Fruit fly (Drosophila melanogaster) whole organism, embryonic: ENCODE data around the gene CG34429.
A peak's percentile ranks its signal among the peaks of the same experiment; 100 is the strongest.

ENCODE experiments used
- B-H1 ChIP-seq: fragments of 200-800 bp; sonication (Bioruptor generic); IDR thresholded peaks from 3 replicates; pipeline ENCODE4 v1.3.6; 2022; ENCODE audit warnings: missing biosample characterization, missing genetic modification characterization
- CG1024 ChIP-seq: fragments of 200-800 bp; sonication (Bioruptor generic); IDR thresholded peaks from 2 replicates; pipeline ENCODE4 v1.3.6; 2022; ENCODE audit warnings: missing biosample characterization, missing genetic modification characterization
- CG10462 ChIP-seq: fragments of 200-800 bp; sonication (Bioruptor generic); optimal IDR thresholded peaks from 2 replicates; lab custom pipeline; 2016; ENCODE audit warnings: missing biosample characterization, missing genetic modification characterization
- CG11247 ChIP-seq: fragments of 200-800 bp; sonication (Bioruptor generic); IDR thresholded peaks from 2 replicates; pipeline ENCODE4 v1.3.6; 2022; ENCODE audit warnings: missing biosample characterization, missing genetic modification characterization
- CG11695 ChIP-seq: fragments of 200-800 bp; sonication (Bioruptor generic); IDR thresholded peaks from 3 replicates; pipeline ENCODE4 v1.3.6; 2022; ENCODE audit warnings: missing biosample characterization, missing genetic modification characterization
- CG13424 ChIP-seq: fragments of 200-800 bp; sonication (Bioruptor generic); optimal IDR thresholded peaks from 2 replicates; lab custom pipeline; 2019; ENCODE audit warnings: missing biosample characterization, mild to moderate bottlenecking, missing genetic modification characterization, moderate library complexity
- CG15479 ChIP-seq: fragments of 200-800 bp; sonication (Bioruptor generic); optimal IDR thresholded peaks from 3 replicates; lab custom pipeline; 2019; ENCODE audit warnings: missing biosample characterization, mild to moderate bottlenecking, missing genetic modification characterization, moderate library complexity
- CG2116 ChIP-seq: fragments of 200-800 bp; sonication (Bioruptor generic); optimal IDR thresholded peaks from 3 replicates; lab custom pipeline; 2018; ENCODE audit warnings: missing biosample characterization, mild to moderate bottlenecking, missing genetic modification characterization
- CG2199 ChIP-seq: fragments of 200-800 bp; sonication (Bioruptor generic); IDR thresholded peaks from 3 replicates; pipeline ENCODE4 v1.3.6; 2022; ENCODE audit warnings: missing biosample characterization, missing genetic modification characterization
- CG2678 ChIP-seq: fragments of 200-800 bp; sonication (Bioruptor generic); optimal IDR thresholded peaks from 3 replicates; lab custom pipeline; 2019; ENCODE audit warnings: missing biosample characterization, mild to moderate bottlenecking, missing genetic modification characterization, moderate library complexity
- CG30431 ChIP-seq: fragments of 200-800 bp; sonication (Bioruptor generic); optimal IDR thresholded peaks from 2 replicates; lab custom pipeline; 2017; ENCODE audit warnings: missing biosample characterization, missing genetic modification characterization
- CG4282 ChIP-seq: fragments of 200-800 bp; sonication (Bioruptor generic); optimal IDR thresholded peaks from 2 replicates; lab custom pipeline; 2016; ENCODE audit warnings: missing biosample characterization, missing genetic modification characterization
- CG5245 ChIP-seq: fragments of 200-800 bp; sonication (Bioruptor generic); optimal IDR thresholded peaks from 3 replicates; lab custom pipeline; 2016; ENCODE audit warnings: missing biosample characterization, missing genetic modification characterization
- CG6175 ChIP-seq: fragments of 200-800 bp; sonication (Bioruptor generic); IDR thresholded peaks from 3 replicates; pipeline ENCODE4 v1.3.6; 2022; ENCODE audit warnings: missing biosample characterization, missing genetic modification characterization
- CG6813 ChIP-seq: fragments of 200-800 bp; sonication (Bioruptor generic); optimal IDR thresholded peaks from 2 replicates; lab custom pipeline; 2017; ENCODE audit warnings: missing biosample characterization, missing genetic modification characterization, mild to moderate bottlenecking, moderate library complexity, missing genetic modification reagents
- CG7745 ChIP-seq: fragments of 200-800 bp; sonication (Bioruptor generic); optimal IDR thresholded peaks from 2 replicates; lab custom pipeline; 2018; ENCODE audit warnings: missing biosample characterization, mild to moderate bottlenecking, missing genetic modification characterization, moderate library complexity
- CG9437 ChIP-seq: fragments of 200-800 bp; sonication (Bioruptor generic); optimal IDR thresholded peaks from 2 replicates; lab custom pipeline; 2018; ENCODE audit warnings: missing biosample characterization, mild to moderate bottlenecking, missing genetic modification characterization
- CkIIα-i1 ChIP-seq: fragments of 200-800 bp; sonication (Bioruptor generic); IDR thresholded peaks from 2 replicates; pipeline ENCODE4 v1.3.6; 2022; ENCODE audit warnings: missing biosample characterization, missing genetic modification characterization
- Dbx ChIP-seq: fragments of 200-800 bp; sonication (Bioruptor generic); IDR thresholded peaks from 3 replicates; pipeline ENCODE4 v1.3.6; 2022; ENCODE audit warnings: missing biosample characterization, missing genetic modification characterization
- Dip3 ChIP-seq: fragments of 200-800 bp; sonication (Bioruptor generic); optimal IDR thresholded peaks from 3 replicates; lab custom pipeline; 2016; ENCODE audit warnings: missing biosample characterization, missing genetic modification characterization
- Doc2 ChIP-seq: fragments of 200-800 bp; sonication (Bioruptor generic); IDR thresholded peaks from 2 replicates; pipeline ENCODE4 v1.3.6; 2022; ENCODE audit warnings: missing biosample characterization, missing genetic modification characterization
- Dp ChIP-seq: fragments of 200-800 bp; sonication (Bioruptor generic); optimal IDR thresholded peaks from 2 replicates; lab custom pipeline; 2018; ENCODE audit warnings: missing biosample characterization, mild to moderate bottlenecking, missing genetic modification characterization, moderate library complexity
- Fer3 ChIP-seq: fragments of 200-800 bp; sonication (Bioruptor generic); optimal IDR thresholded peaks from 2 replicates; lab custom pipeline; 2018; ENCODE audit warnings: missing biosample characterization, mild to moderate bottlenecking, missing genetic modification characterization, moderate library complexity
- HLH4C ChIP-seq: fragments of 200-800 bp; sonication (Bioruptor generic); IDR thresholded peaks from 3 replicates; pipeline ENCODE4 v1.3.6; 2022; ENCODE audit warnings: missing biosample characterization, missing genetic modification characterization; ENCODE audit not compliant: partially characterized antibody
- HLHmδ ChIP-seq: fragments of 200-800 bp; sonication (Bioruptor generic); optimal IDR thresholded peaks from 2 replicates; lab custom pipeline; 2018; ENCODE audit warnings: missing biosample characterization, mild to moderate bottlenecking, missing genetic modification characterization, moderate library complexity
- Hmr ChIP-seq: fragments of 200-800 bp; sonication (Bioruptor generic); optimal IDR thresholded peaks from 3 replicates; lab custom pipeline; 2017; ENCODE audit warnings: mild to moderate bottlenecking, missing biosample characterization, missing genetic modification reagents, missing genetic modification characterization
- Mad ChIP-seq: fragments of 200-800 bp; sonication (Bioruptor generic); optimal IDR thresholded peaks from 2 replicates; lab custom pipeline; 2016; ENCODE audit warnings: missing biosample characterization, missing genetic modification characterization
- Meics ChIP-seq: fragments of 200-800 bp; sonication (Bioruptor generic); optimal IDR thresholded peaks from 2 replicates; lab custom pipeline; 2017; ENCODE audit warnings: missing biosample characterization, mild to moderate bottlenecking, missing genetic modification characterization
- Nf-YC ChIP-seq: fragments of 200-800 bp; optimal IDR thresholded peaks from 3 replicates; lab custom pipeline; 2019; ENCODE audit warnings: missing biosample characterization, mild to moderate bottlenecking, missing genetic modification characterization, moderate library complexity
- amos ChIP-seq: fragments of 200-800 bp; sonication (Bioruptor generic); IDR thresholded peaks from 2 replicates; pipeline ENCODE4 v1.3.6; 2022; ENCODE audit warnings: missing biosample characterization, missing genetic modification characterization; ENCODE audit not compliant: partially characterized antibody
- cato ChIP-seq: fragments of 200-800 bp; sonication (Bioruptor generic); optimal IDR thresholded peaks from 2 replicates; lab custom pipeline; 2016; ENCODE audit warnings: missing biosample characterization, missing genetic modification characterization, borderline replicate concordance
- crol ChIP-seq: fragments of 200-800 bp; sonication (Bioruptor generic); IDR thresholded peaks from 2 replicates; pipeline ENCODE4 v1.3.6; 2022; ENCODE audit warnings: missing biosample characterization, missing genetic modification characterization
- esg ChIP-seq: fragments of 200-800 bp; sonication (Bioruptor generic); conservative IDR thresholded peaks from 2 replicates; pipeline ENCODE4 v1.3.6; 2022; ENCODE audit warnings: missing biosample characterization, missing genetic modification characterization
- ewg ChIP-seq: fragments of 200-800 bp; sonication (Bioruptor generic); optimal IDR thresholded peaks from 3 replicates; lab custom pipeline; 2017; ENCODE audit warnings: mild to moderate bottlenecking, missing biosample characterization, missing genetic modification reagents, missing genetic modification characterization
- ftz-f1 ChIP-seq: fragments of 200-800 bp; sonication (Bioruptor generic); optimal IDR thresholded peaks from 2 replicates; lab custom pipeline; 2016; ENCODE audit warnings: missing biosample characterization, missing genetic modification characterization
- gem ChIP-seq: fragments of 200-800 bp; sonication (Bioruptor generic); optimal IDR thresholded peaks from 2 replicates; lab custom pipeline; 2019; ENCODE audit warnings: missing biosample characterization, mild to moderate bottlenecking, missing genetic modification characterization, moderate library complexity
- gsb ChIP-seq: fragments of 200-800 bp; sonication (Bioruptor generic); IDR thresholded peaks from 2 replicates; pipeline ENCODE4 v1.3.6; 2022; ENCODE audit warnings: missing biosample characterization, missing genetic modification characterization
- gsb-n ChIP-seq: fragments of 200-800 bp; sonication (Bioruptor generic); optimal IDR thresholded peaks from 3 replicates; lab custom pipeline; 2018; ENCODE audit warnings: missing biosample characterization, mild to moderate bottlenecking, missing genetic modification characterization
- hth ChIP-seq: fragments of >200 bp; optimal IDR thresholded peaks from 2 replicates; lab custom pipeline; 2017; ENCODE audit warnings: inconsistent platforms
- kay ChIP-seq: fragments of 200-800 bp; sonication (Bioruptor generic); optimal IDR thresholded peaks from 2 replicates; lab custom pipeline; 2016; ENCODE audit warnings: missing biosample characterization, missing genetic modification characterization
- phol ChIP-seq: fragments of 200-800 bp; sonication (Bioruptor generic); optimal IDR thresholded peaks from 3 replicates; lab custom pipeline; 2018; ENCODE audit warnings: missing biosample characterization, mild to moderate bottlenecking, missing genetic modification characterization, moderate library complexity
- sc ChIP-seq, 3 experiments: fragments of >200 bp in 2 of 3; fragments of 200-800 bp in 1 of 3; sonication (Bioruptor generic) in 1 of 3; optimal IDR thresholded peaks; 2 replicates in 2 of 3; 3 replicates in 1 of 3; lab custom pipeline; 2017; ENCODE audit warnings: mild to moderate bottlenecking in 1 of 3, missing biosample characterization in 1 of 3, missing genetic modification characterization in 1 of 3, missing genetic modification reagents in 1 of 3
- sens ChIP-seq: fragments of 200-800 bp; sonication (Bioruptor generic); peaks from one replicate; lab custom pipeline; 2016; ENCODE audit warnings: missing biosample characterization, missing genetic modification characterization
- slbo ChIP-seq: fragments of 200-800 bp; sonication (Bioruptor generic); IDR thresholded peaks from 2 replicates; pipeline ENCODE4 v1.3.6; 2022; ENCODE audit warnings: missing biosample characterization, missing genetic modification characterization
- so ChIP-seq: fragments of 200-800 bp; sonication (Bioruptor generic); IDR thresholded peaks from 3 replicates; pipeline ENCODE4 v1.3.6; 2022; ENCODE audit warnings: missing biosample characterization, missing genetic modification characterization
- ssp ChIP-seq: fragments of 200-800 bp; sonication (Bioruptor generic); IDR thresholded peaks from 2 replicates; pipeline ENCODE4 v1.3.6; 2022; ENCODE audit warnings: missing biosample characterization, missing genetic modification characterization
- tin ChIP-seq: fragments of 200-800 bp; sonication (Bioruptor generic); optimal IDR thresholded peaks from 3 replicates; lab custom pipeline; 2016; ENCODE audit warnings: missing biosample characterization, missing genetic modification characterization
- tll ChIP-seq, 2 experiments: fragments of 200-800 bp in 1 of 2; fragments of >200 bp in 1 of 2; sonication (Bioruptor generic) in 1 of 2; optimal IDR thresholded peaks; 2 replicates each; lab custom pipeline; 2017 to 2019; ENCODE audit warnings: missing biosample characterization in 2 of 2, missing genetic modification characterization in 2 of 2, mild to moderate bottlenecking in 1 of 2, moderate library complexity in 1 of 2
- yki ChIP-seq: fragments of >200 bp; optimal IDR thresholded peaks from 3 replicates; lab custom pipeline; 2018

CG34429 gene

dm6 chr3L:13041292-13042067 lies 21.4 kb upstream of the CG34429 start, which contains the start of gene RpS4 (continued):
- peak; percentile 77 for TF ChIP-seq tin (GFP tag; lab: Kevin White, UChicago)
- TF ChIP-seq sc (optimal IDR thresholded peaks at IDR 0.05; lab: Kevin White, UChicago): no peak
- peak; percentile 76 for TF ChIP-seq sc (GFP tag; optimal IDR thresholded peaks at IDR 0.05; lab: Kevin White, UChicago)
- TF ChIP-seq esg: peak; percentile 40
- peak; percentile 53 for TF ChIP-seq cato (GFP tag; lab: Kevin White, UChicago)
- TF ChIP-seq CG4282 (GFP tag; lab: Kevin White, UChicago): peak; percentile 68
- peak; percentile 32 to 33 for TF ChIP-seq tll (GFP tag; optimal IDR thresholded peaks at IDR 0.05; lab: Kevin White, UChicago)
- TF ChIP-seq B-H1 (GFP tag; lab: Robert Waterston, UW): peak; percentile 61
- TF ChIP-seq amos (GFP tag; lab: Robert Waterston, UW): peak; percentile 58
- peak; percentile 75 for TF ChIP-seq CG9437 (GFP tag; lab: Kevin White, UChicago)
- TF ChIP-seq CG2116 (GFP tag; lab: Kevin White, UChicago): peak; percentile 98
- TF ChIP-seq Dbx (GFP tag; lab: Robert Waterston, UW): peak; percentile 91
- TF ChIP-seq CG7745 (tag; lab: Kevin White, UChicago): peak; percentile 83
- TF ChIP-seq HLH4C: peak; percentile 35; the same call in 1 of the 3 replicates
- no peak for TF ChIP-seq yki
- peak; percentile 77 for TF ChIP-seq CG6175 (GFP tag; lab: Robert Waterston, UW)
- TF ChIP-seq CG15479 (GFP tag; lab: Kevin White, UChicago): peak; percentile 34
- peak; percentile 100 for TF ChIP-seq HLHmδ
- TF ChIP-seq CG30431 (GFP tag; lab: Kevin White, UChicago): peak; percentile 82
- peak; percentile 71 for TF ChIP-seq gsb (GFP tag; lab: Robert Waterston, UW)
- peak; percentile 66 for TF ChIP-seq CkIIα-i1 (GFP tag; lab: Robert Waterston, UW)
- no peak for TF ChIP-seq Doc2 (GFP tag; lab: Robert Waterston, UW)
- TF ChIP-seq gsb-n (tag; lab: Kevin White, UChicago): peak; percentile 84
- TF ChIP-seq CG11695 (GFP tag; lab: Robert Waterston, UW): peak; percentile 74
- TF ChIP-seq crol (GFP tag; lab: Robert Waterston, UW): peak; percentile 40
- TF ChIP-seq slbo (GFP tag; lab: Robert Waterston, UW): peak; percentile 89
- peak; percentile 57 for TF ChIP-seq CG13424 (tag; lab: Kevin White, UChicago)
- peak; percentile 39 for TF ChIP-seq kay (GFP tag; lab: Kevin White, UChicago)
- TF ChIP-seq hth (lab: Kevin White, UChicago): no peak
- TF ChIP-seq CG2199 (GFP tag; lab: Robert Waterston, UW): peak; percentile 86; the same call in 2 of the 3 replicates
- TF ChIP-seq Meics (GFP tag; lab: Kevin White, UChicago): peak; percentile 96
- TF ChIP-seq ewg: peak; percentile 88
- TF ChIP-seq so: peak; percentile 68; the same call in 1 of the 3 replicates
- TF ChIP-seq Hmr (GFP tag; lab: Kevin White, UChicago): peak; percentile 96
- TF ChIP-seq Dp (GFP tag; lab: Kevin White, UChicago): peak; percentile 27
- peak; percentile 50 for TF ChIP-seq gem (tag; lab: Kevin White, UChicago)
- TF ChIP-seq Mad: peak; percentile 82
- peak; percentile 87 for TF ChIP-seq CG11247 (GFP tag; lab: Robert Waterston, UW)
- peak; percentile 75 for TF ChIP-seq Dip3
- TF ChIP-seq ssp (GFP tag; lab: Robert Waterston, UW): peak; percentile 91
- TF ChIP-seq Nf-YC (tag; lab: Kevin White, UChicago): peak; percentile 70
- TF ChIP-seq CG10462: peak; percentile 31
- peak; percentile 65 for TF ChIP-seq ftz-f1 (GFP tag; lab: Kevin White, UChicago)
- peak; percentile 86 for TF ChIP-seq CG5245 (GFP tag; lab: Kevin White, UChicago)
- TF ChIP-seq CG2678 (tag; lab: Kevin White, UChicago): peak; percentile 78
- peak; percentile 97 for TF ChIP-seq CG6813
- peak; percentile 95 for TF ChIP-seq sens
- peak; percentile 82 for TF ChIP-seq CG1024
- TF ChIP-seq Fer3 (tag; lab: Kevin White, UChicago): peak; percentile 89
- peak; percentile 72 for TF ChIP-seq phol (tag; lab: Kevin White, UChicago)
